Fruit fly (Drosophila melanogaster) whole organism, embryonic: ENCODE data around the gene mRpL19.
A peak's percentile ranks its signal among the peaks of the same experiment; 100 is the strongest.

Experiments used
- Adf1 ChIP-seq: fragments of 200-800 bp; sonication (Bioruptor generic); IDR thresholded peaks from 2 replicates; pipeline ENCODE4 v1.3.6; 2022; ENCODE audit warnings: missing biosample characterization, missing genetic modification characterization
- Blimp-1 ChIP-seq: fragments of 200-800 bp; sonication (Bioruptor generic); optimal IDR thresholded peaks from 3 replicates; lab custom pipeline; 2018; ENCODE audit warnings: missing biosample characterization, missing genetic modification characterization, mild to moderate bottlenecking, moderate library complexity, missing genetic modification reagents
- CG11247 ChIP-seq: fragments of 200-800 bp; sonication (Bioruptor generic); IDR thresholded peaks from 2 replicates; pipeline ENCODE4 v1.3.6; 2022; ENCODE audit warnings: missing biosample characterization, missing genetic modification characterization
- CG11398 ChIP-seq: fragments of 200-800 bp; sonication (Bioruptor generic); optimal IDR thresholded peaks from 2 replicates; lab custom pipeline; 2016; ENCODE audit warnings: missing biosample characterization, missing genetic modification characterization
- CG12104 ChIP-seq: fragments of 200-800 bp; sonication (Bioruptor generic); optimal IDR thresholded peaks from 3 replicates; lab custom pipeline; 2016; ENCODE audit warnings: missing biosample characterization, missing genetic modification characterization
- CG12236 ChIP-seq: fragments of 200-800 bp; sonication (Bioruptor generic); optimal IDR thresholded peaks from 2 replicates; lab custom pipeline; 2016; ENCODE audit warnings: missing biosample characterization, missing genetic modification characterization
- CG12391 ChIP-seq: fragments of 200-800 bp; sonication (Bioruptor generic); optimal IDR thresholded peaks from 3 replicates; lab custom pipeline; 2018; ENCODE audit warnings: missing biosample characterization, mild to moderate bottlenecking, missing genetic modification characterization, moderate library complexity
- CG1529 ChIP-seq: fragments of 200-800 bp; sonication (Bioruptor generic); optimal IDR thresholded peaks from 3 replicates; lab custom pipeline; 2018; ENCODE audit warnings: missing biosample characterization, missing genetic modification characterization
- CG15696 ChIP-seq: fragments of 200-800 bp; sonication (Bioruptor generic); optimal IDR thresholded peaks from 2 replicates; lab custom pipeline; 2019; ENCODE audit warnings: missing biosample characterization, mild to moderate bottlenecking, missing genetic modification characterization, moderate library complexity
- CG17359 ChIP-seq: fragments of 200-800 bp; sonication (Bioruptor generic); optimal IDR thresholded peaks from 3 replicates; lab custom pipeline; 2018; ENCODE audit warnings: missing biosample characterization, mild to moderate bottlenecking, missing genetic modification characterization, moderate library complexity
- CG2712 ChIP-seq: fragments of 200-800 bp; optimal IDR thresholded peaks from 3 replicates; lab custom pipeline; 2019; ENCODE audit warnings: missing biosample characterization, mild to moderate bottlenecking, missing genetic modification characterization, moderate library complexity
- CG2889 ChIP-seq: fragments of 200-800 bp; sonication (Bioruptor generic); IDR thresholded peaks from 3 replicates; pipeline ENCODE4 v1.3.6; 2022; ENCODE audit warnings: missing biosample characterization, missing genetic modification characterization
- CG3065 ChIP-seq: fragments of 200-800 bp; sonication (Bioruptor generic); optimal IDR thresholded peaks from 2 replicates; lab custom pipeline; 2016; ENCODE audit warnings: missing biosample characterization, missing genetic modification characterization
- CG3838 ChIP-seq: fragments of 200-800 bp; sonication (Bioruptor generic); optimal IDR thresholded peaks from 3 replicates; lab custom pipeline; 2016; ENCODE audit warnings: missing biosample characterization, missing genetic modification characterization
- CG7839 ChIP-seq: fragments of 200-800 bp; sonication (Bioruptor generic); optimal IDR thresholded peaks from 3 replicates; lab custom pipeline; 2018; ENCODE audit warnings: missing biosample characterization, mild to moderate bottlenecking, missing genetic modification characterization, moderate library complexity
- CG9215 ChIP-seq: fragments of 200-800 bp; sonication (Bioruptor generic); IDR thresholded peaks from 2 replicates; pipeline ENCODE4 v1.3.6; 2022; ENCODE audit warnings: missing biosample characterization, missing genetic modification characterization
- CHES-1-like ChIP-seq: fragments of 200-800 bp; sonication (Bioruptor generic); optimal IDR thresholded peaks from 2 replicates; lab custom pipeline; 2016; ENCODE audit warnings: missing biosample characterization, missing genetic modification characterization
- CkIIα-i1 ChIP-seq: fragments of 200-800 bp; sonication (Bioruptor generic); IDR thresholded peaks from 2 replicates; pipeline ENCODE4 v1.3.6; 2022; ENCODE audit warnings: missing biosample characterization, missing genetic modification characterization
- Hand ChIP-seq: fragments of 200-800 bp; sonication (Bioruptor generic); optimal IDR thresholded peaks from 2 replicates; lab custom pipeline; 2017; ENCODE audit warnings: mild to moderate bottlenecking, missing biosample characterization, missing genetic modification reagents, missing genetic modification characterization
- Hsf ChIP-seq: fragments of 200-800 bp; sonication (Bioruptor generic); optimal IDR thresholded peaks from 3 replicates; lab custom pipeline; 2016; ENCODE audit warnings: missing biosample characterization, missing genetic modification characterization
- Mrtf ChIP-seq: fragments of 200-800 bp; sonication (Bioruptor generic); IDR thresholded peaks from 3 replicates; pipeline ENCODE4 v1.3.6; 2022; ENCODE audit warnings: missing biosample characterization, missing genetic modification characterization
- NC2α ChIP-seq: fragments of 200-800 bp; sonication (Bioruptor generic); optimal IDR thresholded peaks from 2 replicates; lab custom pipeline; 2016; ENCODE audit warnings: missing biosample characterization, missing genetic modification characterization
- Oli ChIP-seq: fragments of 200-800 bp; sonication (Bioruptor generic); optimal IDR thresholded peaks from 2 replicates; lab custom pipeline; 2018; ENCODE audit warnings: missing biosample characterization, mild to moderate bottlenecking, missing genetic modification characterization, moderate library complexity
- Sox102F ChIP-seq: fragments of 200-800 bp; sonication (Bioruptor generic); optimal IDR thresholded peaks from 2 replicates; lab custom pipeline; 2018; ENCODE audit warnings: missing biosample characterization, mild to moderate bottlenecking, missing genetic modification characterization, moderate library complexity
- Vsx1 ChIP-seq: fragments of 200-800 bp; sonication (Bioruptor generic); optimal IDR thresholded peaks from 2 replicates; lab custom pipeline; 2017; ENCODE audit warnings: missing biosample characterization, mild to moderate bottlenecking, missing genetic modification characterization, missing genetic modification reagents
- cg ChIP-seq: fragments of 200-800 bp; sonication (Bioruptor generic); optimal IDR thresholded peaks from 3 replicates; lab custom pipeline; 2019; ENCODE audit warnings: missing biosample characterization, mild to moderate bottlenecking, missing genetic modification characterization, moderate library complexity
- chn ChIP-seq: fragments of 200-800 bp; sonication (Bioruptor generic); optimal IDR thresholded peaks from 2 replicates; lab custom pipeline; 2016; ENCODE audit warnings: missing biosample characterization, missing genetic modification characterization
- ci ChIP-seq: fragments of 200-800 bp; sonication (Bioruptor generic); IDR thresholded peaks from 3 replicates; pipeline ENCODE4 v1.3.6; 2022; ENCODE audit warnings: missing biosample characterization, missing genetic modification characterization
- crp ChIP-seq, 2 experiments: fragments of 200-800 bp; sonication (Bioruptor generic); optimal IDR thresholded peaks; 2 replicates in 1 of 2; 3 replicates in 1 of 2; lab custom pipeline; 2017; ENCODE audit warnings: missing biosample characterization in 2 of 2, missing genetic modification characterization in 2 of 2, mild to moderate bottlenecking in 1 of 2, moderate library complexity in 1 of 2
- dmrt11E ChIP-seq: fragments of 200-800 bp; sonication (Bioruptor generic); optimal IDR thresholded peaks from 3 replicates; lab custom pipeline; 2018; ENCODE audit warnings: missing biosample characterization, mild to moderate bottlenecking, missing genetic modification characterization, moderate library complexity
- gce ChIP-seq: fragments of 200-800 bp; sonication (Bioruptor generic); IDR thresholded peaks from 3 replicates; pipeline ENCODE4 v1.3.6; 2022; ENCODE audit warnings: missing biosample characterization, missing genetic modification characterization
- gcm ChIP-seq: fragments of 200-800 bp; sonication (Bioruptor generic); optimal IDR thresholded peaks from 2 replicates; lab custom pipeline; 2019; ENCODE audit warnings: missing biosample characterization, mild to moderate bottlenecking, missing genetic modification characterization, moderate library complexity
- gem ChIP-seq: fragments of 200-800 bp; sonication (Bioruptor generic); optimal IDR thresholded peaks from 2 replicates; lab custom pipeline; 2019; ENCODE audit warnings: missing biosample characterization, mild to moderate bottlenecking, missing genetic modification characterization, moderate library complexity
- klu ChIP-seq: fragments of 200-800 bp; sonication (Bioruptor generic); IDR thresholded peaks from 2 replicates; pipeline ENCODE4 v1.3.6; 2022; ENCODE audit warnings: missing biosample characterization, missing genetic modification characterization
- lbe ChIP-seq: fragments of 200-800 bp; sonication (Bioruptor generic); optimal IDR thresholded peaks from 2 replicates; lab custom pipeline; 2016; ENCODE audit warnings: missing biosample characterization, mild to moderate bottlenecking, missing genetic modification characterization
- onecut ChIP-seq: fragments of 200-800 bp; sonication (Bioruptor generic); IDR thresholded peaks from 2 replicates; pipeline ENCODE4 v1.3.6; 2022; ENCODE audit warnings: missing biosample characterization, missing genetic modification characterization
- pros ChIP-seq: fragments of 200-800 bp; sonication (Bioruptor generic); optimal IDR thresholded peaks from 3 replicates; lab custom pipeline; 2019; ENCODE audit warnings: missing biosample characterization, mild to moderate bottlenecking, missing genetic modification characterization, moderate library complexity
- row ChIP-seq: fragments of 200-800 bp; sonication (Bioruptor generic); IDR thresholded peaks from 3 replicates; pipeline ENCODE4 v1.3.6; 2022; ENCODE audit warnings: missing biosample characterization, missing genetic modification characterization
- ttk ChIP-seq: fragments of 200-800 bp; sonication (Bioruptor generic); IDR thresholded peaks from 2 replicates; pipeline ENCODE4 v2.1.2; 2022; ENCODE audit warnings: missing biosample characterization, missing genetic modification characterization
- tx ChIP-seq: fragments of 200-800 bp; sonication (Bioruptor generic); optimal IDR thresholded peaks from 2 replicates; lab custom pipeline; 2016; ENCODE audit warnings: missing biosample characterization, missing genetic modification characterization

mRpL19 gene

dm6 chr3R:8705323-8706097, 31.6 kb downstream of the mRpL19 start (continued):
- no peak for TF ChIP-seq Adf1 (GFP tag; lab: Robert Waterston, UW)
- no peak for TF ChIP-seq crp (GFP tag; optimal IDR thresholded peaks at IDR 0.05; lab: Kevin White, UChicago)
- peak; percentile 16 for TF ChIP-seq CG2712 (tag; lab: Kevin White, UChicago)
- no peak for TF ChIP-seq CG3838 (GFP tag; lab: Kevin White, UChicago)
- no peak for TF ChIP-seq Oli
- no peak for TF ChIP-seq Hsf (GFP tag; lab: Kevin White, UChicago)
- TF ChIP-seq klu = no peak
- TF ChIP-seq gem (tag; lab: Kevin White, UChicago) = peak; percentile 41
- TF ChIP-seq Hand = peak; percentile 10
- peak; percentile 1 for TF ChIP-seq CG12391 (tag; lab: Kevin White, UChicago)
- TF ChIP-seq CG12104 (GFP tag; lab: Kevin White, UChicago) = no peak
- no peak for TF ChIP-seq CkIIα-i1 (GFP tag; lab: Robert Waterston, UW)
- no peak for TF ChIP-seq CG2889 (GFP tag; lab: Robert Waterston, UW)
- peak; percentile 97 for TF ChIP-seq onecut
- no peak for TF ChIP-seq Blimp-1
- TF ChIP-seq Mrtf (GFP tag; lab: Robert Waterston, UW) = 0 out of 3 replicates have a peak, but pooled peaks have one; percentile 16
- TF ChIP-seq Vsx1 (GFP tag; lab: Kevin White, UChicago) = no peak
- peak; percentile 45 for TF ChIP-seq pros (GFP tag; lab: Kevin White, UChicago)
- no peak for TF ChIP-seq CG15696 (tag; lab: Kevin White, UChicago)
- no peak for TF ChIP-seq CHES-1-like (GFP tag; lab: Kevin White, UChicago)
- TF ChIP-seq CG1529 = no peak
- TF ChIP-seq gce (GFP tag; lab: Robert Waterston, UW) = no peak
- TF ChIP-seq Sox102F (GFP tag; lab: Kevin White, UChicago) = no peak
- TF ChIP-seq, all 482 proteins: peak for 26

dm6 chr3R:8707166-8707565, 33.3 kb downstream of the mRpL19 start:
- TF ChIP-seq cg (GFP tag; lab: Kevin White, UChicago) (peak; percentile 42), gcm (GFP tag; lab: Kevin White, UChicago) (no peak), CG11247 (GFP tag; lab: Robert Waterston, UW) (no peak), CG9215 (GFP tag; lab: Robert Waterston, UW) (no peak), CG11398 (no peak), dmrt11E (no peak), CG17359 (tag; lab: Kevin White, UChicago) (peak; percentile 81), NC2α (no peak), CG7839 (tag; lab: Kevin White, UChicago) (no peak), lbe (GFP tag; lab: Kevin White, UChicago) (no peak), ci (peak; percentile 47; the same call in 1 of the 3 replicates), row (no peak), ttk (0 out of 2 replicates have a peak, but pooled peaks have one; percentile 22), CG3065 (peak; percentile 78), CG12236 (GFP tag; lab: Kevin White, UChicago) (no peak), tx (GFP tag; lab: Kevin White, UChicago) (no peak), chn (GFP tag; lab: Kevin White, UChicago) (peak; percentile 68), CG12391 (tag; lab: Kevin White, UChicago) (no peak)
- TF ChIP-seq, all 482 proteins: peak for 6
